Worm (Caenorhabditis elegans): Measurements from ENCODE around the gene srt-47.

- no peak for TF ChIP-seq flt-1 (GFP tag; IDR thresholded peaks at IDR 0.05)
- TF ChIP-seq cog-1 (tag; optimal IDR thresholded peaks at IDR 0.05), result peak; percentile 27
- no peak for TF ChIP-seq med-1 (GFP tag; optimal IDR thresholded peaks at IDR 0.05; ENCODE audit: insufficient read depth)
- TF ChIP-seq tab-1 (GFP tag; IDR thresholded peaks at IDR 0.05), result no peak
- TF ChIP-seq klf-2 (GFP tag; conservative IDR thresholded peaks at IDR 0.05), result no peak
- TF ChIP-seq T22C8.4 (GFP tag; IDR thresholded peaks at IDR 0.05), result no peak
- TF ChIP-seq ztf-29 (GFP tag; IDR thresholded peaks at IDR 0.05), result no peak
- TF ChIP-seq ztf-23 (GFP tag; IDR thresholded peaks at IDR 0.05), result no peak
Measured at ce11 chrIV:15039477-15039876, 13.7 kb downstream of the srt-47 start, which contains the start of gene hrpu-1.
